Worm (Caenorhabditis elegans) whole organism, mixed stage, embryonic: ENCODE measurements around the gene idpc-5.
A peak's percentile ranks its signal among the peaks of the same experiment; 100 is the strongest.

Source experiments
- M03D4.4 ChIP-seq: sonication (generic microtip); optimal IDR thresholded peaks from 2 replicates; lab custom pipeline; 2017; ENCODE audit warnings: mild to moderate bottlenecking, missing genetic modification characterization, missing compliant biosample characterization
- bed-3 ChIP-seq: fragments of 200-800 bp; sonication (Bioruptor generic); optimal IDR thresholded peaks from 3 replicates; lab custom pipeline; 2018; ENCODE audit warnings: mild to moderate bottlenecking, missing genetic modification characterization, moderate library complexity, missing compliant biosample characterization
- blmp-1 ChIP-seq: fragments of 150-350 bp; optimal IDR thresholded peaks from 2 replicates; lab custom pipeline; 2014; ENCODE audit warnings: missing biosample characterization, missing genetic modification characterization
- ceh-39 ChIP-seq: fragments of 150-350 bp; optimal IDR thresholded peaks from 2 replicates; lab custom pipeline; 2014; ENCODE audit warnings: missing biosample characterization, missing genetic modification characterization
- ceh-43 ChIP-seq: fragments of 200-800 bp; sonication (Bioruptor generic); optimal IDR thresholded peaks from 2 replicates; lab custom pipeline; 2018; ENCODE audit warnings: mild to moderate bottlenecking, missing genetic modification characterization, moderate library complexity, missing compliant biosample characterization
- ceh-83 ChIP-seq: fragments of 200-800 bp; sonication (Bioruptor generic); optimal IDR thresholded peaks from 2 replicates; lab custom pipeline; 2018; ENCODE audit warnings: mild to moderate bottlenecking, missing genetic modification characterization, missing compliant biosample characterization
- ces-1 ChIP-seq: fragments of 150-350 bp; optimal IDR thresholded peaks from 2 replicates; lab custom pipeline; 2014; ENCODE audit warnings: missing biosample characterization, missing genetic modification reagents, missing genetic modification characterization
- cnd-1 ChIP-seq: fragments of 200-800 bp; sonication (Bioruptor generic); optimal IDR thresholded peaks from 2 replicates; lab custom pipeline; 2018; ENCODE audit warnings: mild to moderate bottlenecking, missing genetic modification characterization, missing compliant biosample characterization
- drap-1 ChIP-seq: fragments of 200-800 bp; sonication (Bioruptor generic); optimal IDR thresholded peaks from 3 replicates; lab custom pipeline; 2018; ENCODE audit warnings: mild to moderate bottlenecking, missing genetic modification characterization, missing compliant biosample characterization
- elt-1 ChIP-seq: sonication (generic microtip); optimal IDR thresholded peaks from 2 replicates; lab custom pipeline; 2017; ENCODE audit warnings: missing genetic modification characterization, mild to moderate bottlenecking, missing compliant biosample characterization, antibody characterized with exemption, moderate library complexity, borderline replicate concordance; ENCODE audit not compliant: insufficient read depth
- elt-3 ChIP-seq: fragments of 150-350 bp; optimal IDR thresholded peaks from 2 replicates; lab custom pipeline; 2014; ENCODE audit warnings: missing biosample characterization, missing genetic modification characterization
- flh-1 ChIP-seq: fragments of 200-800 bp; sonication (Bioruptor generic); optimal IDR thresholded peaks from 2 replicates; lab custom pipeline; 2018; ENCODE audit warnings: mild to moderate bottlenecking, missing genetic modification characterization, moderate library complexity, missing compliant biosample characterization
- ham-2 ChIP-seq: fragments of 200-800 bp; sonication (Bioruptor generic); optimal IDR thresholded peaks from 2 replicates; lab custom pipeline; 2018; ENCODE audit warnings: mild to moderate bottlenecking, missing genetic modification characterization, missing compliant biosample characterization
- hlh-1 ChIP-seq: fragments of 150-350 bp; optimal IDR thresholded peaks from 2 replicates; lab custom pipeline; 2014; ENCODE audit warnings: missing biosample characterization, missing genetic modification reagents, missing genetic modification characterization
- lin-13 ChIP-seq: fragments of 150-350 bp; optimal IDR thresholded peaks from 2 replicates; lab custom pipeline; 2014; ENCODE audit warnings: missing biosample characterization, missing genetic modification characterization
- lin-32 ChIP-seq: fragments of 200-800 bp; sonication (Bioruptor generic); optimal IDR thresholded peaks from 2 replicates; lab custom pipeline; 2018; ENCODE audit warnings: mild to moderate bottlenecking, missing genetic modification characterization, missing compliant biosample characterization
- lsy-2 ChIP-seq: fragments of 150-350 bp; optimal IDR thresholded peaks from 2 replicates; lab custom pipeline; 2014; ENCODE audit warnings: missing biosample characterization, missing genetic modification characterization
- mab-5 ChIP-seq: fragments of 150-350 bp; optimal IDR thresholded peaks from 2 replicates; lab custom pipeline; 2014; ENCODE audit warnings: missing biosample characterization, missing genetic modification characterization
- mep-1 ChIP-seq: fragments of 150-350 bp; optimal IDR thresholded peaks from 2 replicates; lab custom pipeline; 2017; ENCODE audit warnings: missing biosample characterization, missing genetic modification reagents, missing genetic modification characterization, inconsistent platforms
- mls-2 ChIP-seq: sonication (generic microtip); optimal IDR thresholded peaks from 2 replicates; lab custom pipeline; 2016; ENCODE audit warnings: mild to moderate bottlenecking, missing genetic modification characterization, moderate library complexity, missing compliant biosample characterization
- nhr-12 ChIP-seq: fragments of 150-350 bp; optimal IDR thresholded peaks from 2 replicates; lab custom pipeline; 2014; ENCODE audit warnings: missing biosample characterization, missing genetic modification characterization
- nhr-2 ChIP-seq: fragments of 150-350 bp; optimal IDR thresholded peaks from 2 replicates; lab custom pipeline; 2014; ENCODE audit warnings: missing biosample characterization, missing genetic modification characterization
- nhr-237 ChIP-seq: fragments of 150-350 bp; optimal IDR thresholded peaks from 2 replicates; lab custom pipeline; 2014; ENCODE audit warnings: missing biosample characterization, missing genetic modification characterization
- nhr-28 ChIP-seq: fragments of 150-350 bp; optimal IDR thresholded peaks from 2 replicates; lab custom pipeline; 2014; ENCODE audit warnings: missing biosample characterization, missing genetic modification characterization
- nhr-76 ChIP-seq: sonication (generic microtip); optimal IDR thresholded peaks from 2 replicates; lab custom pipeline; 2017; ENCODE audit warnings: missing biosample characterization, missing genetic modification characterization
- pha-4 ChIP-seq: fragments of 150-350 bp; optimal IDR thresholded peaks from 2 replicates; lab custom pipeline; 2018; ENCODE audit warnings: missing biosample characterization, missing genetic modification reagents, missing genetic modification characterization
- sem-2 ChIP-seq: fragments of 200-800 bp; sonication (Bioruptor generic); optimal IDR thresholded peaks from 2 replicates; lab custom pipeline; 2018; ENCODE audit warnings: mild to moderate bottlenecking, missing genetic modification characterization, missing compliant biosample characterization
- snpc-4 ChIP-seq: fragments of 150-350 bp; optimal IDR thresholded peaks from 2 replicates; lab custom pipeline; 2014; ENCODE audit warnings: missing biosample characterization, missing genetic modification characterization
- sptf-1 ChIP-seq: sonication (generic microtip); optimal IDR thresholded peaks from 2 replicates; lab custom pipeline; 2017; ENCODE audit warnings: mild to moderate bottlenecking, missing genetic modification characterization, moderate library complexity, missing compliant biosample characterization
- tbx-8 ChIP-seq: fragments of 200-800 bp; sonication (Bioruptor generic); optimal IDR thresholded peaks from 2 replicates; lab custom pipeline; 2018; ENCODE audit warnings: mild to moderate bottlenecking, missing genetic modification characterization, moderate library complexity, missing compliant biosample characterization
- unc-120 ChIP-seq: sonication (generic microtip); optimal IDR thresholded peaks from 2 replicates; lab custom pipeline; 2017; ENCODE audit warnings: missing genetic modification characterization, missing compliant biosample characterization; ENCODE audit not compliant: poor library complexity, severe bottlenecking
- unc-39 ChIP-seq: fragments of 150-350 bp; optimal IDR thresholded peaks from 2 replicates; lab custom pipeline; 2014; ENCODE audit warnings: missing biosample characterization, missing genetic modification characterization
- unc-62 ChIP-seq: fragments of 150-350 bp; optimal IDR thresholded peaks from 2 replicates; lab custom pipeline; 2014; ENCODE audit warnings: missing biosample characterization, missing genetic modification reagents, missing genetic modification characterization
- zip-8 ChIP-seq: fragments of 150-350 bp; optimal IDR thresholded peaks from 2 replicates; lab custom pipeline; 2014; ENCODE audit warnings: missing biosample characterization, missing genetic modification characterization
- ztf-11 ChIP-seq: fragments of 150-350 bp; optimal IDR thresholded peaks from 2 replicates; lab custom pipeline; 2014; ENCODE audit warnings: missing biosample characterization, missing genetic modification characterization

idpc-5 gene

ce11 chrV:9587619-9588018 is 35.1 kb downstream of the idpc-5 start:
- TF ChIP-seq elt-1 (peak; percentile 63), ceh-83 (GFP tag; lab: Kevin White, UChicago) (no peak)

ce11 chrV:9584263-9584662 is 38.5 kb downstream of the idpc-5 start:
- TF ChIP-seq snpc-4 = no peak
- no peak for TF ChIP-seq flh-1
- no peak for TF ChIP-seq mep-1 (tag; lab: Kevin White, UChicago)
- no peak for TF ChIP-seq M03D4.4 (tag; lab: Kevin White, UChicago)
- no peak for TF ChIP-seq elt-3 (tag; lab: Kevin White, UChicago)
- TF ChIP-seq zip-8 (tag; lab: Kevin White, UChicago) = no peak
- no peak for TF ChIP-seq ceh-43 (GFP tag; lab: Kevin White, UChicago)
- no peak for TF ChIP-seq ces-1
- no peak for TF ChIP-seq nhr-237 (tag; lab: Kevin White, UChicago)
- TF ChIP-seq unc-120 (tag; lab: Kevin White, UChicago) = no peak
- TF ChIP-seq bed-3 (GFP tag; lab: Kevin White, UChicago) = no peak
- TF ChIP-seq blmp-1 (tag; lab: Kevin White, UChicago) = no peak
- no peak for TF ChIP-seq elt-1
- TF ChIP-seq sem-2 (GFP tag; lab: Kevin White, UChicago) = no peak
- no peak for TF ChIP-seq ham-2
- TF ChIP-seq, all 35 proteins: peak for 0

- no peak for TF ChIP-seq nhr-76 (tag; lab: Kevin White, UChicago)
- no peak for TF ChIP-seq zip-8 (tag; lab: Kevin White, UChicago)
- no peak for TF ChIP-seq flh-1
- TF ChIP-seq ceh-83 (GFP tag; lab: Kevin White, UChicago) = no peak
- TF ChIP-seq cnd-1 (tag; lab: Kevin White, UChicago) = no peak
- TF ChIP-seq tbx-8 (GFP tag; lab: Kevin White, UChicago) = no peak
- TF ChIP-seq nhr-237 (tag; lab: Kevin White, UChicago) = no peak
- no peak for TF ChIP-seq mls-2 (tag; lab: Kevin White, UChicago)
- TF ChIP-seq sptf-1 (tag; lab: Kevin White, UChicago) = no peak
- TF ChIP-seq mep-1 (tag; lab: Kevin White, UChicago) = no peak
- no peak for TF ChIP-seq unc-120 (tag; lab: Kevin White, UChicago)
- no peak for TF ChIP-seq mab-5 (tag; lab: Kevin White, UChicago)
- no peak for TF ChIP-seq ces-1
- TF ChIP-seq ceh-43 (GFP tag; lab: Kevin White, UChicago) = no peak
- TF ChIP-seq nhr-28 (tag; lab: Kevin White, UChicago) = no peak
- TF ChIP-seq, all 35 proteins: peak for 0
These were observed 39.5 kb downstream of the idpc-5 start, which contains the start of gene K09G1.1 for ce11 chrV:9583323-9583644. Gene K09G1.1 (plus strand): TSS chrV:9583545.

- peak; percentile 58 for TF ChIP-seq ceh-83 (GFP tag; lab: Kevin White, UChicago)
- no peak for TF ChIP-seq elt-1
- TF ChIP-seq ceh-43 (GFP tag; lab: Kevin White, UChicago) = peak; percentile 72
- peak; percentile 69 for TF ChIP-seq nhr-76 (tag; lab: Kevin White, UChicago)
- TF ChIP-seq cnd-1 (tag; lab: Kevin White, UChicago) = peak; percentile 61
- TF ChIP-seq sptf-1 (tag; lab: Kevin White, UChicago) = peak; percentile 85
- no peak for TF ChIP-seq flh-1
- TF ChIP-seq pha-4 (tag; lab: Kevin White, UChicago) = peak; percentile 24
- TF ChIP-seq nhr-2 = no peak
- TF ChIP-seq mab-5 (tag; lab: Kevin White, UChicago) = no peak
- TF ChIP-seq sem-2 (GFP tag; lab: Kevin White, UChicago) = no peak
- no peak for TF ChIP-seq elt-3 (tag; lab: Kevin White, UChicago)
- TF ChIP-seq ceh-39 (tag; lab: Kevin White, UChicago) = no peak
- TF ChIP-seq hlh-1 (tag; lab: Kevin White, UChicago) = peak; percentile 65
- peak; percentile 65 for TF ChIP-seq mep-1 (tag; lab: Kevin White, UChicago)
- TF ChIP-seq nhr-12 = no peak
- peak; percentile 8 for TF ChIP-seq bed-3 (GFP tag; lab: Kevin White, UChicago)
- peak; percentile 54 for TF ChIP-seq ham-2
- TF ChIP-seq ztf-11 (tag; lab: Kevin White, UChicago) = peak; percentile 57
- peak; percentile 39 for TF ChIP-seq lin-13 (tag; lab: Kevin White, UChicago)
- no peak for TF ChIP-seq zip-8 (tag; lab: Kevin White, UChicago)
- no peak for TF ChIP-seq nhr-28 (tag; lab: Kevin White, UChicago)
- TF ChIP-seq nhr-237 (tag; lab: Kevin White, UChicago) = peak; percentile 6
- TF ChIP-seq tbx-8 (GFP tag; lab: Kevin White, UChicago) = no peak
- peak; percentile 69 for TF ChIP-seq M03D4.4 (tag; lab: Kevin White, UChicago)
- TF ChIP-seq unc-120 (tag; lab: Kevin White, UChicago) = no peak
- no peak for TF ChIP-seq unc-39
- no peak for TF ChIP-seq unc-62 (GFP tag; lab: Kevin White, UChicago)
- no peak for TF ChIP-seq snpc-4
- peak; percentile 39 for TF ChIP-seq ces-1
- TF ChIP-seq lsy-2 = peak; percentile 26
- TF ChIP-seq drap-1 (GFP tag; lab: Kevin White, UChicago) = peak; percentile 58
- peak; percentile 10 for TF ChIP-seq lin-32 (GFP tag; lab: Kevin White, UChicago)
- peak; percentile 54 for TF ChIP-seq mls-2 (tag; lab: Kevin White, UChicago)
- TF ChIP-seq blmp-1 (tag; lab: Kevin White, UChicago) = peak; percentile 25
- TF ChIP-seq, all 35 proteins: peak for 20
These were observed 40.0 kb downstream of the idpc-5 start, which contains the start of gene rtfo-1 for ce11 chrV:9582594-9583322. Gene rtfo-1 (minus strand): TSS chrV:9582644.
